Worm (Caenorhabditis elegans): Measurements from ENCODE around the gene Y77E11A.8.

Gene Y77E11A.8

DNA sequence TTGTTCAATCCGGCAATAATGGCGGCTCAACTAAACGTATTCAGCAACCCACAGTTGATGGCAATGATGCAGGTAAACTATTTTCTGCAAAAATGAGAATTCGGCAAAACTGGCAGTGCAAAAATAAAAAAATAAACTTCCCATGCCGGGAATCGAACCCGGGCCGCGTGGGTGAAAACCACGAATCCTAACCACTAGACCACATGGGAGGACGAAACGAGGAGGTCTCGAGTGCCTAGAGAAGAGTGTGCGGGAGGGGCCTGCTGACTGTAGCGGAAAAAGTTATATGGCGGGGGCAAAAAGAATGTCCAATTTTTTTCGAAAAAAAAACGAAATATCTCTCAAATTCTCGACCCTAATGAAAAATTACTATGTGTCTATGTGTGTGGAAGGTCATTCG is 36.8 kb downstream of the Y77E11A.8 start (continued):
- TF ChIP-seq ceh-44 (GFP tag; IDR thresholded peaks at IDR 0.05): 0 out of 2 replicates have a peak, but pooled peaks have one; percentile 26
- TF ChIP-seq jun-1 (tag; optimal IDR thresholded peaks at IDR 0.05): no peak
- no peak for TF ChIP-seq ztf-7 (tag; optimal IDR thresholded peaks at IDR 0.05)

DNA sequence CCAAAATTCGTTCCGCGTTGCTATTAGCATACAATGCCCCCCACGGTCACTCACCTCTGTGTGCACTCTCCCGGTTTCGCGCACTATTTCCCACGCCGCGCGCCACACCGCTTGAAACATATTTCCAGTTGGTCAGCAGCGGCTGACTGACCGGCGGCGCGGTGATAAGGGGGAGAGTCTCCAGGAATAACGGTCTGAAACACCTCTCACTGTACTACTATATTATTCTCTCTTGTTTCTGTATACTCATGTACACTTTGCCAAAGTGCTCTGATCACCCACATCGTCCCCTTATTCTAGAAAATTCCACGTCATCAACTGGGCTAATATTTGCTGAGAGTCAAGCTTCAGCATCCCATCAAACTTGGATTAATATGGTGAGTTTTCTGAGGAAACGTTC is 38.9 kb downstream of the Y77E11A.8 start, which contains the start of gene nhr-41:
TSS of gene nhr-41 (plus strand) at position 301 of the 400 bp plus-strand sequence.
- TF ChIP-seq pqm-1 (tag; optimal IDR thresholded peaks at IDR 0.05): no peak
- TF ChIP-seq set-16 (GFP tag; IDR thresholded peaks at IDR 0.05): peak; percentile 38; the same call in 1 of the 2 replicates
- TF ChIP-seq dmd-9 (GFP tag; IDR thresholded peaks at IDR 0.05): no peak
- no peak for TF ChIP-seq dve-1 (tag; optimal IDR thresholded peaks at IDR 0.05; ENCODE audit: insufficient read depth)
- no peak for TF ChIP-seq lin-1 (GFP tag; IDR thresholded peaks at IDR 0.05)
- no peak for TF ChIP-seq ceh-28 (tag; optimal IDR thresholded peaks at IDR 0.05)
- TF ChIP-seq Y75B8A.6 (GFP tag; IDR thresholded peaks at IDR 0.05): no peak
- TF ChIP-seq hmg-1.1 (GFP tag; IDR thresholded peaks at IDR 0.05): no peak
- no peak for TF ChIP-seq php-3 (GFP tag; IDR thresholded peaks at IDR 0.05)
- TF ChIP-seq rbr-2 (tag; optimal IDR thresholded peaks at IDR 0.05): no peak
- TF ChIP-seq egl-43 (GFP tag; IDR thresholded peaks at IDR 0.05): no peak
- TF ChIP-seq nhr-76 (tag; optimal IDR thresholded peaks at IDR 0.05): no peak
- TF ChIP-seq zip-11 (GFP tag; IDR thresholded peaks at IDR 0.05): no peak
- TF ChIP-seq hif-1 (tag; optimal IDR thresholded peaks at IDR 0.05): no peak
- TF ChIP-seq mes-2 (tag; optimal IDR thresholded peaks at IDR 0.05; ENCODE audit: poor library complexity, severe bottlenecking): no peak
- TF ChIP-seq daf-16 (GFP tag; optimal IDR thresholded peaks at IDR 0.05): no peak
- TF ChIP-seq daf-16 (tag; optimal IDR thresholded peaks at IDR 0.05): peak; percentile 4
- TF ChIP-seq skn-1 (tag; optimal IDR thresholded peaks at IDR 0.05): no peak
- TF ChIP-seq ceh-44 (GFP tag; IDR thresholded peaks at IDR 0.05): no peak
- TF ChIP-seq sdz-12 (GFP tag; optimal IDR thresholded peaks at IDR 0.05): no peak
- no peak for TF ChIP-seq F26F4.8 (GFP tag; conservative IDR thresholded peaks at IDR 0.05)
- no peak for TF ChIP-seq fkh-10 (GFP tag; optimal IDR thresholded peaks at IDR 0.05)
- no peak for TF ChIP-seq ama-1 (optimal IDR thresholded peaks at IDR 0.05)
- TF ChIP-seq arid-1 (GFP tag; conservative IDR thresholded peaks at IDR 0.05): no peak
- TF ChIP-seq hlh-11 (tag; optimal IDR thresholded peaks at IDR 0.05): peak; percentile 33

DNA sequence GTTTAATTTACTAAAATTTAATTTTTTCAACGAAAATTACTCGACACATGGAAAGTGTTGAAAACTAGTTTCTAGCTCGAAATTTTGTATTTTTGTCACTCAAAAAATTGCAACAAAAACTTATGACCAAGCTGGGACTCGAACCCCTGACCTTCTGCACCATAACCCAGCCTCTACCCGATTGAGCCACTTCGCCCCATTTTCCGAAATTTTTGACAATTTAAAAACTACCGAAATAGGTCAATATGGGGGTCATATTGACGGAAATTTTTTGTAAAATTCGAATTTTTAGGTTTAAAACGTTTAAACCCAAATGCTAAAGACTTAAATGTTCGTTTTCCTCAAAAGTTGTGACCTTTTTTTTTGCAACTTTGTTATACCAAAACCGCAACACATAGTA is 39.4 kb downstream of the Y77E11A.8 start:
- TF ChIP-seq tag-97 (GFP tag; IDR thresholded peaks at IDR 0.05): no peak
- TF ChIP-seq unc-62 (GFP tag; optimal IDR thresholded peaks at IDR 0.05 in 1 of 2): no peak
- no peak for TF ChIP-seq unc-62 (tag; optimal IDR thresholded peaks at IDR 0.05)
- no peak for TF ChIP-seq fkh-10 (GFP tag; optimal IDR thresholded peaks at IDR 0.05)
- TF ChIP-seq T26A8.4 (GFP tag; IDR thresholded peaks at IDR 0.05): no peak
- TF ChIP-seq saeg-2 (GFP tag; IDR thresholded peaks at IDR 0.05): no peak
- TF ChIP-seq rbr-2 (tag; optimal IDR thresholded peaks at IDR 0.05): no peak
- no peak for TF ChIP-seq spr-3 (GFP tag; optimal IDR thresholded peaks at IDR 0.05)
- no peak for TF ChIP-seq egl-27 (tag; optimal IDR thresholded peaks at IDR 0.05)
- TF ChIP-seq ZK337.2 (GFP tag; IDR thresholded peaks at IDR 0.05): no peak
- TF ChIP-seq F37D6.2 (tag; optimal IDR thresholded peaks at IDR 0.05): no peak
- no peak for TF ChIP-seq D1046.2 (GFP tag; IDR thresholded peaks at IDR 0.05)

DNA sequence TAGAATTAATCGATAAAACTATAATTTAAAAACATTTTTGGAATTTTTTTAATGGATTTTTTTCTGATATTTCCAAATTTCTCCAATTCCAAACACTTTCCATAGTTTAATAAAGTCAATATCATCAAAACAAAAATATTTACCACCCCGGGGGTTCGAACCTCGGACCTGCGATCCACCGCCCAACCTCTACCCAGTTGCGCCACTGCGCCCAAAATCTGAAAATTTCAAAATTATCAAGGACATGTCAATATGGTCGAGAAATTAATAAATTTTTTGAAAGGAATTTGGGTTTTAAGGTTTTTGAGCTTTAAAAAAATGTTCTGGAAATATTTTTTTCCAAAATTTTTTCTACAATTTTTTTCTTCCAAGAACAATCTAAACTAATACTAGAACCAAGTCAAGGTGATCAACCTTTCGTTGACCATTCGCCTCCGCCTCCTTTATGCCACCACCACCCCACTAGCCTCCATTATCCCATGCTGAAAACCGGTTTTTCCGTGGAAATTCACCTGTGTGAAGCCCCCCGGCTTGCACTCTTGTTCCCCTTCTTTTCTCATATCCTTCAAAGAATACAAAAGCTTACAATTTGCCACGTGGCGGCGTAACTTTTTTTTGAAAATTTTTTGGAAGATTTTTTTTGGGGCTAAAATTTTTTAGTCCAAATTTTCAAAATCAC is 43.1 kb downstream of the Y77E11A.8 start:
- TF ChIP-seq hmg-1.1 (GFP tag; IDR thresholded peaks at IDR 0.05) (0 out of 2 replicates have a peak, but pooled peaks have one; percentile 10), lin-38 (GFP tag; IDR thresholded peaks at IDR 0.05) (0 out of 2 replicates have a peak, but pooled peaks have one; percentile 21), zip-11 (GFP tag; IDR thresholded peaks at IDR 0.05) (no peak), hlh-30 (tag; optimal IDR thresholded peaks at IDR 0.05; ENCODE audit: insufficient read depth) (no peak)

All from whole organism, L4 larva.